Worm (Caenorhabditis elegans): ENCODE data around the gene hlh-26.

The hlh-26 gene

ce11 chrII:5533642-5534041 is at the start of gene hlh-26:
Gene hlh-26 (minus strand): TSS chrII:5533742.
- no peak for TF ChIP-seq odd-2 (tag; optimal IDR thresholded peaks at IDR 0.05)
- TF ChIP-seq hlh-6 (tag; optimal IDR thresholded peaks at IDR 0.05) = no peak
- no peak for TF ChIP-seq madf-2 (tag; optimal IDR thresholded peaks at IDR 0.05)
- no peak for TF ChIP-seq nhr-11 (tag; optimal IDR thresholded peaks at IDR 0.05)
- no peak for TF ChIP-seq rnt-1 (tag; optimal IDR thresholded peaks at IDR 0.05)
- no peak for TF ChIP-seq F13H6.1 (tag; optimal IDR thresholded peaks at IDR 0.05)
- no peak for TF ChIP-seq ama-1 (optimal IDR thresholded peaks at IDR 0.05)
- TF ChIP-seq pat-9 (tag; optimal IDR thresholded peaks at IDR 0.05) = no peak

- TF ChIP-seq nhr-232 (tag; optimal IDR thresholded peaks at IDR 0.05) (no peak), syd-9 (tag; optimal IDR thresholded peaks at IDR 0.05) (no peak), ttx-3 (tag; optimal IDR thresholded peaks at IDR 0.05) (no peak), sox-4 (tag; optimal IDR thresholded peaks at IDR 0.05) (no peak), pha-2 (tag; optimal IDR thresholded peaks at IDR 0.05) (no peak), fax-1 (tag; optimal IDR thresholded peaks at IDR 0.05) (no peak), ceh-30 (tag; optimal IDR thresholded peaks at IDR 0.05) (no peak), nfya-1 (tag; optimal IDR thresholded peaks at IDR 0.05) (no peak), K09A11.1 (tag; optimal IDR thresholded peaks at IDR 0.05; ENCODE audit: insufficient read depth) (no peak), Y22D7AL.16 (tag; optimal IDR thresholded peaks at IDR 0.05) (no peak), T23F11.4 (GFP tag; optimal IDR thresholded peaks at IDR 0.05) (no peak), sdc-2 (tag; optimal IDR thresholded peaks at IDR 0.05) (no peak), ztf-16 (tag; optimal IDR thresholded peaks at IDR 0.05) (no peak), dve-1 (tag; optimal IDR thresholded peaks at IDR 0.05) (no peak)
Measured at ce11 chrII:5582309-5582708, 48.8 kb upstream of the hlh-26 start, which contains the start of gene T25E4.2. Gene T25E4.2 (minus strand): TSS chrII:5582409.

ce11 chrII:5579236-5579635 is 45.7 kb upstream of the hlh-26 start:
- TF ChIP-seq hlh-15 (tag; optimal IDR thresholded peaks at IDR 0.05) = no peak
- TF ChIP-seq ahr-1 (tag; optimal IDR thresholded peaks at IDR 0.05) = no peak
- TF ChIP-seq elt-2 (tag; optimal IDR thresholded peaks at IDR 0.05) = no peak
- TF ChIP-seq ref-2 (tag; optimal IDR thresholded peaks at IDR 0.05) = no peak
- no peak for TF ChIP-seq elt-4 (tag; optimal IDR thresholded peaks at IDR 0.05)
- no peak for TF ChIP-seq ceh-22 (tag; optimal IDR thresholded peaks at IDR 0.05)
- TF ChIP-seq C38D4.7 (GFP tag; optimal IDR thresholded peaks at IDR 0.05) = no peak
- no peak for TF ChIP-seq hlh-13 (GFP tag; optimal IDR thresholded peaks at IDR 0.05)

- no peak for TF ChIP-seq ceh-34 (tag; optimal IDR thresholded peaks at IDR 0.05)
Measured at ce11 chrII:5578714-5579113, 45.2 kb upstream of the hlh-26 start.

- TF ChIP-seq tbx-2 (tag; optimal IDR thresholded peaks at IDR 0.05) (no peak), ets-4 (tag; optimal IDR thresholded peaks at IDR 0.05) (no peak), rnt-1 (tag; optimal IDR thresholded peaks at IDR 0.05) (no peak), pha-2 (tag; optimal IDR thresholded peaks at IDR 0.05) (no peak), ceh-18 (tag; optimal IDR thresholded peaks at IDR 0.05) (no peak), ceh-22 (tag; optimal IDR thresholded peaks at IDR 0.05) (no peak), C38D4.7 (GFP tag; optimal IDR thresholded peaks at IDR 0.05) (no peak), ceh-34 (tag; optimal IDR thresholded peaks at IDR 0.05) (no peak), nhr-232 (tag; optimal IDR thresholded peaks at IDR 0.05) (no peak), syd-9 (tag; optimal IDR thresholded peaks at IDR 0.05) (no peak), ref-2 (tag; optimal IDR thresholded peaks at IDR 0.05) (no peak), fkh-10 (GFP tag; optimal IDR thresholded peaks at IDR 0.05) (no peak)
Measured at ce11 chrII:5578035-5578434, 44.5 kb upstream of the hlh-26 start, which contains the start of gene T25E4.1. Gene T25E4.1 (plus strand): TSS chrII:5578335.

All from whole organism, late embryonic.